Fruit fly (Drosophila melanogaster) whole organism, wandering third instar larva: ENCODE measurements around the gene sstn.

Experiments used
- Dfd ChIP-seq: fragments of >200 bp; optimal IDR thresholded peaks from 2 replicates; lab custom pipeline; 2017; ENCODE audit warnings: missing biosample characterization, missing genetic modification characterization
- Dif ChIP-seq: fragments of 200-275, 200-300 bp; sonication (Bioruptor generic); optimal IDR thresholded peaks from 2 replicates; lab custom pipeline; 2018; ENCODE audit warnings: missing biosample characterization, missing genetic modification characterization; ENCODE audit not compliant: partially characterized antibody
- GATAd ChIP-seq: sonication (Bioruptor generic); optimal IDR thresholded peaks from 2 replicates; lab custom pipeline; 2016; ENCODE audit warnings: missing biosample characterization, missing genetic modification characterization
- Hr83 ChIP-seq: fragments of 200-300 bp; sonication (Bioruptor generic); optimal IDR thresholded peaks from 2 replicates; lab custom pipeline; 2016; ENCODE audit warnings: missing biosample characterization, mild to moderate bottlenecking, missing genetic modification characterization, moderate library complexity; ENCODE audit not compliant: poor library complexity, severe bottlenecking
- Sp1 ChIP-seq: fragments of 200-800 bp; sonication (Bioruptor generic); optimal IDR thresholded peaks from 3 replicates; lab custom pipeline; 2019; ENCODE audit warnings: missing biosample characterization, mild to moderate bottlenecking, missing genetic modification characterization, moderate library complexity
- dl ChIP-seq, 2 experiments: fragments of 175-275, 200-275 bp in 1 of 2; fragments of 200-275 bp in 1 of 2; sonication (Bioruptor generic); optimal IDR thresholded peaks; lab custom pipeline; 2018; ENCODE audit warnings: mild to moderate bottlenecking in 2 of 2, missing biosample characterization in 2 of 2, missing genetic modification characterization in 2 of 2, moderate library complexity in 2 of 2; ENCODE audit not compliant: partially characterized antibody in 2 of 2, insufficient read depth in 1 of 2
- dsf ChIP-seq: sonication (Bioruptor generic); optimal IDR thresholded peaks from 2 replicates; lab custom pipeline; 2016; ENCODE audit warnings: missing biosample characterization, missing genetic modification characterization, borderline replicate concordance
- h ChIP-seq: fragments of 200-800 bp; sonication (Bioruptor generic); optimal IDR thresholded peaks from 3 replicates; lab custom pipeline; 2016; ENCODE audit warnings: missing biosample characterization, mild to moderate bottlenecking, missing genetic modification characterization
- lola ChIP-seq: fragments of >200 bp; optimal IDR thresholded peaks from 2 replicates; lab custom pipeline; 2017; ENCODE audit warnings: missing biosample characterization, missing genetic modification characterization
- pan ChIP-seq: fragments of >200 bp; optimal IDR thresholded peaks from 2 replicates; lab custom pipeline; 2017
- psq ChIP-seq: fragments of 200-800 bp; sonication (Bioruptor generic); optimal IDR thresholded peaks from 3 replicates; lab custom pipeline; 2017; ENCODE audit warnings: missing biosample characterization, mild to moderate bottlenecking, missing genetic modification characterization, moderate library complexity
- rgr ChIP-seq: fragments of 200-800 bp; sonication (Bioruptor generic); optimal IDR thresholded peaks from 3 replicates; lab custom pipeline; 2016; ENCODE audit warnings: missing biosample characterization, mild to moderate bottlenecking, missing genetic modification characterization
- tai ChIP-seq: sonication (Bioruptor generic); optimal IDR thresholded peaks from 2 replicates; lab custom pipeline; 2016; ENCODE audit warnings: missing biosample characterization, missing genetic modification characterization
- usp ChIP-seq: fragments of >200 bp; optimal IDR thresholded peaks from 2 replicates; lab custom pipeline; 2017; ENCODE audit warnings: missing biosample characterization, missing genetic modification characterization

dm6 chr3L:15078347-15078746, 16.2 kb downstream of the sstn start, which contains the start of gene Or71a:
- TF ChIP-seq psq (GFP tag; lab: Kevin White, UChicago) (no peak), Hr83 (GFP tag; lab: Kevin White, UChicago) (no peak), usp (GFP tag; lab: Kevin White, UChicago) (no peak), rgr (GFP tag; lab: Kevin White, UChicago) (no peak), Dfd (GFP tag; lab: Kevin White, UChicago) (no peak), pan (lab: Kevin White, UChicago) (no peak), dsf (no peak), tai (no peak), GATAd (no peak), lola (GFP tag; lab: Kevin White, UChicago) (no peak), Dif (GFP tag; lab: Kevin White, UChicago) (no peak), Sp1 (GFP tag; lab: Kevin White, UChicago) (no peak), dl (GFP tag; optimal IDR thresholded peaks at IDR 0.05; lab: Kevin White, UChicago; ENCODE audit: insufficient read depth in 1 of 2, partially characterized antibody in 2 of 2) (no peak), h (GFP tag; lab: Kevin White, UChicago) (no peak)
